Fruit fly (Drosophila melanogaster) whole organism, prepupa: Measurements from ENCODE around the gene mei-9.
A peak's percentile ranks its signal among the peaks of the same experiment; 100 is the strongest.

Experiments used
- Blimp-1 ChIP-seq: fragments of 200-800 bp; sonication (Bioruptor generic); optimal IDR thresholded peaks from 3 replicates; lab custom pipeline; 2017; ENCODE audit warnings: missing biosample characterization, missing genetic modification characterization, mild to moderate bottlenecking, moderate library complexity, missing genetic modification reagents
- CG11902 ChIP-seq: fragments of 200-800 bp; sonication (Bioruptor generic); optimal IDR thresholded peaks from 3 replicates; lab custom pipeline; 2016; ENCODE audit warnings: missing biosample characterization, missing genetic modification characterization
- CG31627 ChIP-seq: fragments of 200-800 bp; sonication (Bioruptor generic); optimal IDR thresholded peaks from 3 replicates; lab custom pipeline; 2016; ENCODE audit warnings: missing biosample characterization, missing genetic modification characterization
- CG4318 ChIP-seq: fragments of 200-800 bp; sonication (Bioruptor generic); optimal IDR thresholded peaks from 3 replicates; lab custom pipeline; 2017; ENCODE audit warnings: missing biosample characterization, mild to moderate bottlenecking, missing genetic modification characterization
- CG6163 ChIP-seq: fragments of 200-800 bp; sonication (Bioruptor generic); IDR thresholded peaks from 3 replicates; pipeline ENCODE4 v1.3.6; 2022; ENCODE audit warnings: missing biosample characterization, missing genetic modification characterization
- CG6276 ChIP-seq: fragments of 200-800 bp; sonication (Bioruptor generic); optimal IDR thresholded peaks from 2 replicates; lab custom pipeline; 2017; ENCODE audit warnings: missing biosample characterization, mild to moderate bottlenecking, missing genetic modification characterization
- CG6792 ChIP-seq: fragments of 200-800 bp; sonication (Bioruptor generic); optimal IDR thresholded peaks from 3 replicates; lab custom pipeline; 2016; ENCODE audit warnings: missing biosample characterization, missing genetic modification characterization
- CG6808 ChIP-seq: fragments of 200-800 bp; sonication (Bioruptor generic); optimal IDR thresholded peaks from 3 replicates; lab custom pipeline; 2017; ENCODE audit warnings: missing biosample characterization, missing genetic modification characterization, mild to moderate bottlenecking, moderate library complexity, missing genetic modification reagents
- CG7368 ChIP-seq: fragments of 200-800 bp; sonication (Bioruptor generic); optimal IDR thresholded peaks from 3 replicates; lab custom pipeline; 2016; ENCODE audit warnings: missing biosample characterization, missing genetic modification characterization
- CG8119 ChIP-seq: fragments of 200-800 bp; sonication (Bioruptor generic); IDR thresholded peaks from 3 replicates; pipeline ENCODE4 v1.3.6; 2022; ENCODE audit warnings: missing biosample characterization, missing genetic modification characterization
- Eip75B ChIP-seq: fragments of 200-800 bp; sonication (Bioruptor generic); optimal IDR thresholded peaks from 3 replicates; lab custom pipeline; 2016; ENCODE audit warnings: missing biosample characterization, missing genetic modification characterization
- Eip93F ChIP-seq: fragments of 200-800 bp; sonication (Bioruptor generic); optimal IDR thresholded peaks from 2 replicates; lab custom pipeline; 2016; ENCODE audit warnings: missing biosample characterization, mild to moderate bottlenecking, missing genetic modification characterization
- Gug ChIP-seq: fragments of 200-800 bp; sonication (Bioruptor generic); IDR thresholded peaks from 2 replicates; pipeline ENCODE4 v1.3.6; 2022; ENCODE audit warnings: missing biosample characterization, missing genetic modification characterization
- Hr38 ChIP-seq: sonication (Bioruptor generic); optimal IDR thresholded peaks from 2 replicates; lab custom pipeline; 2016; ENCODE audit warnings: missing biosample characterization, missing genetic modification characterization
- Hr4 ChIP-seq: fragments of 200-800 bp; sonication (Bioruptor generic); optimal IDR thresholded peaks from 3 replicates; lab custom pipeline; 2016; ENCODE audit warnings: missing biosample characterization, missing genetic modification characterization
- OdsH ChIP-seq: fragments of 200-800 bp; sonication (Bioruptor generic); optimal IDR thresholded peaks from 3 replicates; lab custom pipeline; 2016; ENCODE audit warnings: missing biosample characterization, missing genetic modification characterization
- Smox ChIP-seq: fragments of 200-800 bp; sonication (Bioruptor generic); optimal IDR thresholded peaks from 3 replicates; lab custom pipeline; 2016; ENCODE audit warnings: missing biosample characterization, missing genetic modification characterization
- Sox102F ChIP-seq: fragments of 200-800 bp; sonication (Bioruptor generic); optimal IDR thresholded peaks from 2 replicates; lab custom pipeline; 2016; ENCODE audit warnings: missing biosample characterization, mild to moderate bottlenecking, missing genetic modification characterization
- Sox15 ChIP-seq: fragments of 200-800 bp; sonication (Bioruptor generic); optimal IDR thresholded peaks from 3 replicates; lab custom pipeline; 2016; ENCODE audit warnings: missing biosample characterization, missing genetic modification characterization
- achi ChIP-seq: fragments of 200-800 bp; sonication (Bioruptor generic); optimal IDR thresholded peaks from 3 replicates; lab custom pipeline; 2016; ENCODE audit warnings: missing biosample characterization, missing genetic modification characterization
- cyc ChIP-seq: fragments of 200-800 bp; sonication (Bioruptor generic); optimal IDR thresholded peaks from 3 replicates; lab custom pipeline; 2016; ENCODE audit warnings: missing biosample characterization, missing genetic modification characterization
- dsx ChIP-seq: fragments of 200-800 bp; optimal IDR thresholded peaks from 3 replicates; lab custom pipeline; 2019; ENCODE audit warnings: missing biosample characterization, mild to moderate bottlenecking, missing genetic modification characterization, moderate library complexity; ENCODE audit not compliant: poor library complexity, severe bottlenecking
- eg ChIP-seq: fragments of 200-800 bp; sonication (Bioruptor generic); IDR thresholded peaks from 3 replicates; pipeline ENCODE4 v1.3.6; 2022; ENCODE audit warnings: missing biosample characterization, missing genetic modification characterization
- fkh ChIP-seq: fragments of 200-800 bp; sonication (Bioruptor generic); optimal IDR thresholded peaks from 3 replicates; lab custom pipeline; 2017; ENCODE audit warnings: missing biosample characterization, mild to moderate bottlenecking, missing genetic modification characterization, moderate library complexity
- net ChIP-seq: fragments of 200-800 bp; sonication (Bioruptor generic); optimal IDR thresholded peaks from 3 replicates; lab custom pipeline; 2016; ENCODE audit warnings: missing biosample characterization, missing genetic modification characterization
- pdm3 ChIP-seq: fragments of 200-800 bp; sonication (Bioruptor generic); optimal IDR thresholded peaks from 3 replicates; lab custom pipeline; 2016; ENCODE audit warnings: missing biosample characterization, missing genetic modification characterization
- svp ChIP-seq: fragments of 200-800 bp; sonication (Bioruptor generic); peaks from one replicate; lab custom pipeline; 2016; ENCODE audit warnings: missing biosample characterization, missing genetic modification characterization

Gene mei-9

DNA sequence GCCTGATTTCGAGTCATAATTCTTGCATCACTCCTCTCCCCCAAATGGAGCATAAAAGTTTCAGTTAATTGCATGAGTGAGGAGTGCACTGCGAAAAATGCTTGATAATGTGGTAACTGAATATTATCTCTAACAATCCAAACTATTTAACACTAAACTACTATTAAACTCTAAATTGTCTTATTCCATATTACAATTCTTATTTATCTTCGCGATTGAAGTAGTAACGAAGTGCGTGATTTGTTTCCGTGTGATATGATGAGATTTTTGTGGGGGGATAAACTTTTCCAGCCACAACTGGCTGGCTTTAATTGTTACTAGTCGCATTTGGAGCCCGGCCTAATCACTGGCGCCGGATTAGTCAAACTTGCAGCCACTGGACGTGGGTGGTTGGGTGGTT lies 54.3 kb downstream of the mei-9 start (continued):
- TF ChIP-seq CG8119 (GFP tag; lab: Robert Waterston, UW): peak; percentile 60; the same call in 1 of the 3 replicates
- TF ChIP-seq Smox (GFP tag; lab: Kevin White, UChicago): no peak
- no peak for TF ChIP-seq cyc (GFP tag; lab: Kevin White, UChicago)
- no peak for TF ChIP-seq Blimp-1 (GFP tag; lab: Kevin White, UChicago)
- TF ChIP-seq Hr38: no peak
- TF ChIP-seq Eip75B: peak; percentile 9
- TF ChIP-seq CG11902 (GFP tag; lab: Kevin White, UChicago): no peak
- no peak for TF ChIP-seq Sox15
- no peak for TF ChIP-seq CG6792 (GFP tag; lab: Kevin White, UChicago)
- TF ChIP-seq Gug (GFP tag; lab: Robert Waterston, UW): peak; percentile 58; the same call in 1 of the 2 replicates
- no peak for TF ChIP-seq dsx (GFP tag; lab: Kevin White, UChicago)
- no peak for TF ChIP-seq fkh (GFP tag; lab: Kevin White, UChicago)
- peak; percentile 60 for TF ChIP-seq pdm3 (GFP tag; lab: Kevin White, UChicago)
- peak; percentile 11 for TF ChIP-seq CG4318 (GFP tag; lab: Kevin White, UChicago)
- TF ChIP-seq Hr4 (GFP tag; lab: Kevin White, UChicago): peak; percentile 73
- TF ChIP-seq CG31627 (GFP tag; lab: Kevin White, UChicago): no peak
- peak; percentile 49 for TF ChIP-seq OdsH (GFP tag; lab: Kevin White, UChicago)
- TF ChIP-seq eg (GFP tag; lab: Robert Waterston, UW): peak; percentile 81
- TF ChIP-seq CG6163 (GFP tag; lab: Robert Waterston, UW): peak; percentile 71; the same call in 2 of the 3 replicates
- no peak for TF ChIP-seq CG6808
- no peak for TF ChIP-seq Eip93F (GFP tag; lab: Kevin White, UChicago)
- no peak for TF ChIP-seq svp (GFP tag; lab: Kevin White, UChicago)
- no peak for TF ChIP-seq Sox102F (GFP tag; lab: Kevin White, UChicago)
- peak; percentile 15 for TF ChIP-seq net (GFP tag; lab: Kevin White, UChicago)
- TF ChIP-seq CG7368 (GFP tag; lab: Kevin White, UChicago): no peak
- peak; percentile 43 for TF ChIP-seq CG6276 (GFP tag; lab: Kevin White, UChicago)
- TF ChIP-seq achi: peak; percentile 43
- TF ChIP-seq, all 60 proteins: peak for 25
